Worm (Caenorhabditis elegans) whole organism, L1 larva: Measurements from ENCODE around the gene maph-9.

Source experiments
- C04F5.9 ChIP-seq: sonication (generic microtip); optimal IDR thresholded peaks from 2 replicates; lab custom pipeline; 2016; ENCODE audit warnings: missing genetic modification characterization, missing compliant biosample characterization
- C16A3.4 ChIP-seq: fragments of 150-350 bp; optimal IDR thresholded peaks from 2 replicates; lab custom pipeline; 2014; ENCODE audit warnings: missing biosample characterization, missing genetic modification characterization
- aha-1 ChIP-seq: fragments of 150-350 bp; optimal IDR thresholded peaks from 2 replicates; lab custom pipeline; 2014; ENCODE audit warnings: missing biosample characterization, missing genetic modification characterization
- blmp-1 ChIP-seq: fragments of 150-350 bp; optimal IDR thresholded peaks from 2 replicates; lab custom pipeline; 2014; ENCODE audit warnings: missing biosample characterization, missing genetic modification characterization
- dpl-1 ChIP-seq, 3 experiments: fragments of 150-350 bp in 2 of 3; sonication (generic microtip) in 1 of 3; optimal IDR thresholded peaks; 2 replicates each; lab custom pipeline; 2014 to 2017; ENCODE audit warnings: missing biosample characterization in 3 of 3, missing genetic modification characterization in 3 of 3, missing genetic modification reagents in 3 of 3
- efl-1 ChIP-seq, 4 experiments: fragments of 150-350 bp; optimal IDR thresholded peaks in 3 of 4; peaks in 1 of 4; 1 replicate in 1 of 4; 2 replicates in 3 of 4; lab custom pipeline; 2014; ENCODE audit warnings: missing biosample characterization in 2 of 4, missing genetic modification characterization in 2 of 4, missing genetic modification reagents in 2 of 4
- elt-2 ChIP-seq: sonication (generic microtip); optimal IDR thresholded peaks from 2 replicates; lab custom pipeline; 2016; ENCODE audit warnings: missing genetic modification characterization, mild to moderate bottlenecking, inconsistent platforms, missing compliant biosample characterization, missing genetic modification reagents
- hpl-2 ChIP-seq: fragments of 150-350 bp; optimal IDR thresholded peaks from 2 replicates; lab custom pipeline; 2014; ENCODE audit warnings: missing biosample characterization, missing genetic modification reagents, missing genetic modification characterization
- irx-1 ChIP-seq: sonication (generic microtip); optimal IDR thresholded peaks from 2 replicates; lab custom pipeline; 2016; ENCODE audit warnings: missing genetic modification characterization, missing compliant biosample characterization
- isw-1 ChIP-seq: fragments of 200-800 bp; sonication (Bioruptor generic); IDR thresholded peaks from 2 replicates; pipeline ENCODE4 v1.3.6; 2022; ENCODE audit warnings: missing genetic modification characterization, missing compliant biosample characterization
- lsy-2 ChIP-seq, 2 experiments: fragments of 150-350 bp; optimal IDR thresholded peaks; 2 replicates each; lab custom pipeline; 2014; ENCODE audit warnings: missing biosample characterization in 2 of 2, missing genetic modification characterization in 2 of 2
- nhr-12 ChIP-seq: sonication (generic microtip); optimal IDR thresholded peaks from 2 replicates; lab custom pipeline; 2017; ENCODE audit warnings: missing biosample characterization, missing genetic modification characterization
- pag-3 ChIP-seq: sonication (generic microtip); optimal IDR thresholded peaks from 2 replicates; lab custom pipeline; 2017; ENCODE audit warnings: missing genetic modification characterization, mild to moderate bottlenecking, missing compliant biosample characterization, antibody characterized with exemption, borderline replicate concordance; ENCODE audit not compliant: insufficient read depth
- snpc-4 ChIP-seq: fragments of 150-350 bp; optimal IDR thresholded peaks from 2 replicates; lab custom pipeline; 2014; ENCODE audit warnings: missing biosample characterization, missing genetic modification characterization
- snu-23 ChIP-seq: sonication (generic microtip); optimal IDR thresholded peaks from 2 replicates; lab custom pipeline; 2016; ENCODE audit warnings: missing genetic modification characterization, missing compliant biosample characterization
- tbx-2 ChIP-seq: sonication (generic microtip); optimal IDR thresholded peaks from 2 replicates; lab custom pipeline; 2016; ENCODE audit warnings: missing genetic modification characterization, missing compliant biosample characterization
- tlp-1 ChIP-seq: fragments of 150-350 bp; optimal IDR thresholded peaks from 2 replicates; lab custom pipeline; 2014; ENCODE audit warnings: missing biosample characterization, missing genetic modification characterization
- unc-62 ChIP-seq: fragments of 150-350 bp; optimal IDR thresholded peaks from 2 replicates; lab custom pipeline; 2014; ENCODE audit warnings: missing biosample characterization, missing genetic modification reagents, missing genetic modification characterization
- unc-86 ChIP-seq: sonication (generic microtip); optimal IDR thresholded peaks from 2 replicates; lab custom pipeline; 2016; ENCODE audit warnings: missing genetic modification characterization, missing compliant biosample characterization

maph-9 gene

DNA sequence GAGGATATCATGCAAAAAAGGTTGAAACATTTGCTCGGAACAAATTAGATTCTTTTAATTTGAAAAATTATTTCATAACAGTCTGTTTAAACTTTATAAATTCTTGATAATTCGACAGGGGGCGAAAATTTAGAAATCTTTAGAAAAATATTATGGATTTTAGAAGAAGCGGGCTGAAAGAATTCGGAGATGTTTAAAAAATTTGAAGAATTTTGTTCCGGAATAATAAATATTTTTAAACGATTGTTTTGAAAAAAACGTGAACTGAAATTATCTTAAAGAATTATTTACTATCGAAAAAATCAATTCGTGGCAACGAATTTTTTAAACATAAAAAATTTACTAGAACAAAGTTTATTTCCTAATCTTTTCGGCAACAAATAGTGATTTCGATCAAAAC lies 47.3 kb downstream of the maph-9 start, which contains the start of gene R13A1.3:
Gene R13A1.3 (plus strand): TSS at position 301 of the 400 bp plus-strand sequence.
- no peak for TF ChIP-seq isw-1 (GFP tag; lab: Robert Waterston, UW)
- TF ChIP-seq, all 84 proteins: peak for 0

ce11 chrIV:7205969-7206368 lies 49.5 kb downstream of the maph-9 start, which contains the start of gene kcc-1:
Gene kcc-1, plus strand, starts transcription at chrIV:7206269.
- TF ChIP-seq C16A3.4 (no peak), tbx-2 (no peak), irx-1 (tag; lab: Kevin White, UChicago) (no peak), elt-2 (tag; lab: Kevin White, UChicago) (no peak), hpl-2 (GFP tag; lab: Kevin White, UChicago) (no peak), aha-1 (tag; lab: Kevin White, UChicago) (no peak), unc-62 (GFP tag; lab: Kevin White, UChicago) (no peak), lsy-2 (tag; optimal IDR thresholded peaks at IDR 0.05; lab: Kevin White, UChicago) (no peak), pag-3 (tag; lab: Kevin White, UChicago) (no peak), nhr-12 (tag; lab: Kevin White, UChicago) (no peak), snpc-4 (tag; lab: Kevin White, UChicago) (no peak), unc-86 (tag; lab: Kevin White, UChicago) (no peak), snu-23 (no peak), tlp-1 (tag; lab: Kevin White, UChicago) (no peak)

- no peak for TF ChIP-seq dpl-1 (GFP tag; optimal IDR thresholded peaks at IDR 0.05; lab: Kevin White, UChicago)
- peak; percentile 90 for TF ChIP-seq blmp-1
- no peak for TF ChIP-seq C04F5.9 (tag; lab: Kevin White, UChicago)
- no peak for TF ChIP-seq efl-1 (optimal IDR thresholded peaks at IDR 0.05; lab: Kevin White, UChicago)
- peak in 1 of 2 experiments; percentile 43 for TF ChIP-seq efl-1 (GFP tag; optimal IDR thresholded peaks at IDR 0.05 in 1 of 2; lab: Kevin White, UChicago)
Measured at ce11 chrIV:7208961-7209360, 52.5 kb downstream of the maph-9 start.
